Fruit fly (Drosophila melanogaster) whole organism, embryonic: ENCODE results near the gene Obp93a.

Experiments used
- Adf1 ChIP-seq: fragments of 200-800 bp; sonication (Bioruptor generic); IDR thresholded peaks from 2 replicates; pipeline ENCODE4 v1.3.6; 2022; ENCODE audit warnings: missing biosample characterization, missing genetic modification characterization
- CG10267 ChIP-seq: fragments of 200-800 bp; sonication (Bioruptor generic); optimal IDR thresholded peaks from 2 replicates; lab custom pipeline; 2018; ENCODE audit warnings: missing biosample characterization, mild to moderate bottlenecking, missing genetic modification characterization, moderate library complexity
- CG10274 ChIP-seq: fragments of 200-800 bp; sonication (Bioruptor generic); optimal IDR thresholded peaks from 3 replicates; lab custom pipeline; 2017; ENCODE audit warnings: missing biosample characterization, mild to moderate bottlenecking, missing genetic modification characterization
- CG11247 ChIP-seq: fragments of 200-800 bp; sonication (Bioruptor generic); IDR thresholded peaks from 2 replicates; pipeline ENCODE4 v1.3.6; 2022; ENCODE audit warnings: missing biosample characterization, missing genetic modification characterization
- CG12155 ChIP-seq: fragments of 200-800 bp; sonication (Bioruptor generic); optimal IDR thresholded peaks from 3 replicates; lab custom pipeline; 2016; ENCODE audit warnings: missing biosample characterization, missing genetic modification characterization
- CG13894 ChIP-seq: fragments of 200-800 bp; sonication (Bioruptor generic); optimal IDR thresholded peaks from 3 replicates; lab custom pipeline; 2018; ENCODE audit warnings: missing biosample characterization, mild to moderate bottlenecking, missing genetic modification characterization, moderate library complexity
- CG15479 ChIP-seq: fragments of 200-800 bp; sonication (Bioruptor generic); optimal IDR thresholded peaks from 3 replicates; lab custom pipeline; 2019; ENCODE audit warnings: missing biosample characterization, mild to moderate bottlenecking, missing genetic modification characterization, moderate library complexity
- CG15601 ChIP-seq: fragments of 200-800 bp; sonication (Bioruptor generic); optimal IDR thresholded peaks from 3 replicates; lab custom pipeline; 2019; ENCODE audit warnings: missing biosample characterization, mild to moderate bottlenecking, missing genetic modification characterization, moderate library complexity
- CG16815 ChIP-seq: fragments of 200-800 bp; sonication (Bioruptor generic); optimal IDR thresholded peaks from 3 replicates; lab custom pipeline; 2017; ENCODE audit warnings: missing biosample characterization, mild to moderate bottlenecking, missing genetic modification characterization
- CG17186 ChIP-seq: fragments of 200-800 bp; sonication (Bioruptor generic); optimal IDR thresholded peaks from 3 replicates; lab custom pipeline; 2017; ENCODE audit warnings: missing biosample characterization, missing genetic modification reagents, missing genetic modification characterization
- CG17359 ChIP-seq: fragments of 200-800 bp; sonication (Bioruptor generic); optimal IDR thresholded peaks from 3 replicates; lab custom pipeline; 2018; ENCODE audit warnings: missing biosample characterization, mild to moderate bottlenecking, missing genetic modification characterization, moderate library complexity
- CG17829 ChIP-seq: fragments of 200-800 bp; optimal IDR thresholded peaks from 2 replicates; lab custom pipeline; 2019; ENCODE audit warnings: missing biosample characterization, mild to moderate bottlenecking, missing genetic modification characterization, moderate library complexity
- CG18764 ChIP-seq: fragments of 200-800 bp; sonication (Bioruptor generic); optimal IDR thresholded peaks from 3 replicates; lab custom pipeline; 2016; ENCODE audit warnings: missing biosample characterization, missing genetic modification characterization
- CG2712 ChIP-seq: fragments of 200-800 bp; optimal IDR thresholded peaks from 3 replicates; lab custom pipeline; 2019; ENCODE audit warnings: missing biosample characterization, mild to moderate bottlenecking, missing genetic modification characterization, moderate library complexity
- CG3065 ChIP-seq: fragments of 200-800 bp; sonication (Bioruptor generic); optimal IDR thresholded peaks from 2 replicates; lab custom pipeline; 2016; ENCODE audit warnings: missing biosample characterization, missing genetic modification characterization
- CG3407 ChIP-seq: fragments of 200-800 bp; sonication (Bioruptor generic); optimal IDR thresholded peaks from 2 replicates; lab custom pipeline; 2018; ENCODE audit warnings: missing biosample characterization, mild to moderate bottlenecking, missing genetic modification characterization
- CG6175 ChIP-seq: fragments of 200-800 bp; sonication (Bioruptor generic); IDR thresholded peaks from 3 replicates; pipeline ENCODE4 v1.3.6; 2022; ENCODE audit warnings: missing biosample characterization, missing genetic modification characterization
- CG7372 ChIP-seq: fragments of 200-800 bp; sonication (Bioruptor generic); IDR thresholded peaks from 2 replicates; pipeline ENCODE4 v1.3.6; 2022; ENCODE audit warnings: missing biosample characterization, missing genetic modification characterization
- CG8089 ChIP-seq: fragments of 200-800 bp; sonication (Bioruptor generic); optimal IDR thresholded peaks from 3 replicates; lab custom pipeline; 2016; ENCODE audit warnings: missing biosample characterization, missing genetic modification characterization
- CG8359 ChIP-seq: fragments of 200-800 bp; sonication (Bioruptor generic); optimal IDR thresholded peaks from 2 replicates; lab custom pipeline; 2017; ENCODE audit warnings: missing biosample characterization, mild to moderate bottlenecking, missing genetic modification characterization, borderline replicate concordance
- CG8388 ChIP-seq: fragments of 200-800 bp; sonication (Bioruptor generic); optimal IDR thresholded peaks from 2 replicates; lab custom pipeline; 2019; ENCODE audit warnings: missing biosample characterization, mild to moderate bottlenecking, missing genetic modification characterization, moderate library complexity
- CG8924 ChIP-seq: fragments of 200-800 bp; optimal IDR thresholded peaks from 3 replicates; lab custom pipeline; 2019; ENCODE audit warnings: missing biosample characterization, mild to moderate bottlenecking, missing genetic modification characterization, moderate library complexity
- CG9437 ChIP-seq: fragments of 200-800 bp; sonication (Bioruptor generic); optimal IDR thresholded peaks from 2 replicates; lab custom pipeline; 2018; ENCODE audit warnings: missing biosample characterization, mild to moderate bottlenecking, missing genetic modification characterization
- CoRest ChIP-seq: fragments of 200-800 bp; sonication (Bioruptor generic); optimal IDR thresholded peaks from 3 replicates; lab custom pipeline; 2018; ENCODE audit warnings: missing biosample characterization, mild to moderate bottlenecking, missing genetic modification characterization, moderate library complexity
- Fer1 ChIP-seq: fragments of 200-800 bp; sonication (Bioruptor generic); optimal IDR thresholded peaks from 2 replicates; lab custom pipeline; 2017; ENCODE audit warnings: missing biosample characterization, mild to moderate bottlenecking, missing genetic modification characterization
- Fer3 ChIP-seq: fragments of 200-800 bp; sonication (Bioruptor generic); optimal IDR thresholded peaks from 2 replicates; lab custom pipeline; 2018; ENCODE audit warnings: missing biosample characterization, mild to moderate bottlenecking, missing genetic modification characterization, moderate library complexity
- H15 ChIP-seq: fragments of 200-800 bp; sonication (Bioruptor generic); IDR thresholded peaks from 3 replicates; pipeline ENCODE4 v1.3.6; 2022; ENCODE audit warnings: missing biosample characterization, missing genetic modification characterization
- Jarid2 ChIP-seq: fragments of 200-800 bp; sonication (Bioruptor generic); optimal IDR thresholded peaks from 3 replicates; lab custom pipeline; 2017; ENCODE audit warnings: mild to moderate bottlenecking, missing biosample characterization, missing genetic modification reagents, missing genetic modification characterization
- Oaz ChIP-seq: fragments of 200-800 bp; sonication (Bioruptor generic); IDR thresholded peaks from 2 replicates; pipeline ENCODE4 v1.3.6; 2022; ENCODE audit warnings: missing biosample characterization, missing genetic modification characterization
- Sox100B ChIP-seq: fragments of 200-800 bp; sonication (Bioruptor generic); optimal IDR thresholded peaks from 3 replicates; lab custom pipeline; 2018; ENCODE audit warnings: missing biosample characterization, mild to moderate bottlenecking, missing genetic modification characterization
- Stat92E ChIP-seq, 3 experiments: fragments of >200 bp in 2 of 3; fragments of 200-800 bp in 1 of 3; sonication (Bioruptor generic) in 1 of 3; optimal IDR thresholded peaks; 2 replicates each; lab custom pipeline; 2017 to 2019; ENCODE audit warnings: missing biosample characterization in 3 of 3, missing genetic modification characterization in 3 of 3, mild to moderate bottlenecking in 1 of 3, moderate library complexity in 1 of 3
- abd-A ChIP-seq: fragments of 200-800 bp; sonication (Bioruptor generic); optimal IDR thresholded peaks from 3 replicates; lab custom pipeline; 2019; ENCODE audit warnings: missing biosample characterization, mild to moderate bottlenecking, missing genetic modification characterization, moderate library complexity
- az2 ChIP-seq: fragments of 200-800 bp; sonication (Bioruptor generic); optimal IDR thresholded peaks from 3 replicates; lab custom pipeline; 2016; ENCODE audit warnings: missing biosample characterization, missing genetic modification characterization
- bbx ChIP-seq: fragments of 200-800 bp; sonication (Bioruptor generic); IDR thresholded peaks from 2 replicates; pipeline ENCODE4 v1.3.6; 2022; ENCODE audit warnings: missing biosample characterization, missing genetic modification characterization; ENCODE audit not compliant: partially characterized antibody
- chm ChIP-seq: fragments of 200-800 bp; sonication (Bioruptor generic); IDR thresholded peaks from 2 replicates; pipeline ENCODE4 v1.3.6; 2022; ENCODE audit warnings: missing biosample characterization, missing genetic modification characterization
- disco-r ChIP-seq: fragments of 200-800 bp; sonication (Bioruptor generic); optimal IDR thresholded peaks from 2 replicates; lab custom pipeline; 2016; ENCODE audit warnings: missing biosample characterization, missing genetic modification characterization
- fd102C ChIP-seq: fragments of 200-800 bp; sonication (Bioruptor generic); optimal IDR thresholded peaks from 2 replicates; lab custom pipeline; 2018; ENCODE audit warnings: missing biosample characterization, mild to moderate bottlenecking, missing genetic modification characterization, moderate library complexity
- fu2 ChIP-seq: fragments of 200-800 bp; sonication (Bioruptor generic); optimal IDR thresholded peaks from 2 replicates; lab custom pipeline; 2016; ENCODE audit warnings: missing biosample characterization, missing genetic modification characterization
- gt ChIP-seq: fragments of 200-800 bp; sonication (Bioruptor generic); IDR thresholded peaks from 2 replicates; pipeline ENCODE4 v1.3.6; 2022; ENCODE audit warnings: missing biosample characterization, missing genetic modification characterization
- kni ChIP-seq: fragments of 200-800 bp; sonication (Bioruptor generic); optimal IDR thresholded peaks from 3 replicates; lab custom pipeline; 2017; ENCODE audit warnings: mild to moderate bottlenecking, missing biosample characterization, missing genetic modification reagents, missing genetic modification characterization
- mld ChIP-seq: fragments of 200-800 bp; sonication (Bioruptor generic); IDR thresholded peaks from 3 replicates; pipeline ENCODE4 v1.3.6; 2022; ENCODE audit warnings: missing biosample characterization, missing genetic modification characterization; ENCODE audit not compliant: partially characterized antibody
- nau ChIP-seq: fragments of 200-800 bp; sonication (Bioruptor generic); optimal IDR thresholded peaks from 3 replicates; lab custom pipeline; 2017; ENCODE audit warnings: missing biosample characterization, mild to moderate bottlenecking, missing genetic modification characterization, missing genetic modification reagents
- pan ChIP-seq, 4 experiments: fragments of >200 bp in 3 of 4; fragments of 200-800 bp in 1 of 4; sonication (Bioruptor generic) in 1 of 4; optimal IDR thresholded peaks in 3 of 4; IDR thresholded peaks in 1 of 4; 2 replicates each; pipeline versions ENCODE4 v1.3.6 to Lab custom; 2017 to 2022; ENCODE audit warnings: missing biosample characterization in 2 of 4, missing genetic modification characterization in 2 of 4, mixed read lengths in 1 of 4
- salm ChIP-seq: fragments of 200-800 bp; sonication (Bioruptor generic); optimal IDR thresholded peaks from 2 replicates; lab custom pipeline; 2018; ENCODE audit warnings: missing biosample characterization, mild to moderate bottlenecking, missing genetic modification characterization
- tio ChIP-seq: fragments of 200-800 bp; sonication (Bioruptor generic); optimal IDR thresholded peaks from 2 replicates; lab custom pipeline; 2017; ENCODE audit warnings: missing biosample characterization, missing genetic modification characterization, inconsistent platforms
- tll ChIP-seq, 2 experiments: fragments of 200-800 bp in 1 of 2; fragments of >200 bp in 1 of 2; sonication (Bioruptor generic) in 1 of 2; optimal IDR thresholded peaks; 2 replicates each; lab custom pipeline; 2017 to 2019; ENCODE audit warnings: missing biosample characterization in 2 of 2, missing genetic modification characterization in 2 of 2, mild to moderate bottlenecking in 1 of 2, moderate library complexity in 1 of 2
- wdn ChIP-seq: fragments of 200-800 bp; sonication (Bioruptor generic); IDR thresholded peaks from 2 replicates; pipeline ENCODE4 v1.3.6; 2022; ENCODE audit warnings: missing biosample characterization, missing genetic modification characterization

Gene Obp93a

DNA sequence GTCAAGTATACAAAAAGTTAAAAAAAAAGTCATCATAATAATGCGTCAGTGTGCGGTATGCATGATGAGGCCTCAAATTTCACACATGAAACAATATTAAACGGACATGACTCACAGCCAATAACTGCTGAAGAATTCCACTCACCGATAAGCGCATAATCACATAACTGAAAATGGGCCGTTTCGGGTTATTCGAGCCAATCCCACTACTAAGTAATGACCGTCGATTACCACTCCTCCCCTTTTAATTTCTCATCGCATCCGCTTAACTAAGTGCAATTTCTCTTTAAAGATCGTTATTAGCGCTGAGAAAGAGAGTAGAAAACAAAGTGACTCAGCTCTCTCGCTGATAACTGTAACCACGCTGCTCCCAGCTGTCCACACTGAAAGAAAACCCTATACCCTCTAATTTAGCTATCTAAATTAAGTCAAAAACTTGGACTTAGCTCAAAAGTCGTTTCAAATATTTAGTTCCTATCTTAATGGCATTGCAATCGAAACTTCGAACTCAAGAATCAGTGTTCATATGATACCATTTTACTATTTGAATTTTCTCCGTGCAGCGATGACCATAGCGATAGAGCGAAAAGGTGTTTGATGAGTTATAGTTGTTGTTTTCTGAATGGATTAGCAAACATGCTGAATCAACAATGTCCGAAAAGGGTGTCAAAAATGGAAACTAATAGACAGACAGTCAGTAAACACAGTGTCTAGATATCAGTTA is 16.6 kb downstream of the Obp93a start (continued):
- TF ChIP-seq Stat92E (GFP tag; optimal IDR thresholded peaks at IDR 0.05; lab: Kevin White, UChicago), result no peak
- TF ChIP-seq tio (GFP tag; lab: Kevin White, UChicago), result peak; percentile 84
- TF ChIP-seq CG7372 (GFP tag; lab: Robert Waterston, UW), result peak; percentile 69; the same call in 1 of the 2 replicates
- TF ChIP-seq CoRest (tag; lab: Kevin White, UChicago), result peak; percentile 87
- no peak for TF ChIP-seq tll (GFP tag; optimal IDR thresholded peaks at IDR 0.05; lab: Kevin White, UChicago)
- TF ChIP-seq az2, result peak; percentile 82
- peak; percentile 82 for TF ChIP-seq nau (GFP tag; lab: Kevin White, UChicago)
- TF ChIP-seq gt (GFP tag; lab: Robert Waterston, UW), result peak; percentile 44; the same call in 1 of the 2 replicates
- TF ChIP-seq fu2 (GFP tag; lab: Kevin White, UChicago), result peak; percentile 86
- TF ChIP-seq CG17829 (tag; lab: Kevin White, UChicago), result peak; percentile 87
- TF ChIP-seq CG2712 (tag; lab: Kevin White, UChicago), result peak; percentile 93
- TF ChIP-seq CG10274 (GFP tag; lab: Kevin White, UChicago), result peak; percentile 74
- no peak for TF ChIP-seq pan (optimal IDR thresholded peaks at IDR 0.05; lab: Kevin White, UChicago)
- peak in 1 of 2 experiments; percentile 91 for TF ChIP-seq pan (GFP tag; optimal IDR thresholded peaks at IDR 0.05 in 1 of 2, IDR thresholded peaks at IDR 0.05 in 1 of 2)
- TF ChIP-seq CG11247 (GFP tag; lab: Robert Waterston, UW), result peak; percentile 81
- TF ChIP-seq CG10267 (tag; lab: Kevin White, UChicago), result peak; percentile 57
- peak; percentile 76 for TF ChIP-seq CG9437 (GFP tag; lab: Kevin White, UChicago)
- peak; percentile 90 for TF ChIP-seq Fer3
- TF ChIP-seq wdn, result peak; percentile 84
- TF ChIP-seq CG8388 (GFP tag; lab: Kevin White, UChicago), result peak; percentile 89
- TF ChIP-seq Adf1 (GFP tag; lab: Robert Waterston, UW), result no peak; the same call in 1 of the 2 replicates
- TF ChIP-seq chm (GFP tag; lab: Robert Waterston, UW), result peak; percentile 89
- no peak for TF ChIP-seq mld (GFP tag; lab: Robert Waterston, UW)
- TF ChIP-seq fd102C (GFP tag; lab: Kevin White, UChicago), result peak; percentile 78
- peak; percentile 57 for TF ChIP-seq CG8359 (GFP tag; lab: Kevin White, UChicago)
- TF ChIP-seq CG17359 (tag; lab: Kevin White, UChicago), result peak; percentile 89
- no peak for TF ChIP-seq Jarid2 (GFP tag; lab: Kevin White, UChicago)
- peak; percentile 60 for TF ChIP-seq Oaz (GFP tag; lab: Robert Waterston, UW)
- TF ChIP-seq CG13894, result peak; percentile 21
- TF ChIP-seq H15 (GFP tag; lab: Robert Waterston, UW), result peak; percentile 84
- TF ChIP-seq CG12155 (GFP tag; lab: Kevin White, UChicago), result peak; percentile 79
- peak; percentile 90 for TF ChIP-seq CG3407
- TF ChIP-seq CG6175, result peak; percentile 46; the same call in 1 of the 3 replicates
- peak; percentile 90 for TF ChIP-seq CG8924 (tag; lab: Kevin White, UChicago)
- peak; percentile 76 for TF ChIP-seq disco-r
- TF ChIP-seq CG16815 (GFP tag; lab: Kevin White, UChicago), result peak; percentile 45
- TF ChIP-seq CG15601, result peak; percentile 79
- TF ChIP-seq bbx, result no peak
- peak; percentile 88 for TF ChIP-seq Sox100B (GFP tag; lab: Kevin White, UChicago)
- peak; percentile 58 for TF ChIP-seq CG17186 (GFP tag; lab: Kevin White, UChicago)
- TF ChIP-seq abd-A (tag; lab: Kevin White, UChicago), result no peak
- peak; percentile 67 for TF ChIP-seq kni (GFP tag; lab: Kevin White, UChicago)
- TF ChIP-seq CG18764 (GFP tag; lab: Kevin White, UChicago), result peak; percentile 73
- peak; percentile 78 for TF ChIP-seq salm (tag; lab: Kevin White, UChicago)
- peak; percentile 91 for TF ChIP-seq Fer1 (GFP tag; lab: Kevin White, UChicago)
- no peak for TF ChIP-seq CG15479 (GFP tag; lab: Kevin White, UChicago)
- TF ChIP-seq CG8089 (GFP tag; lab: Kevin White, UChicago), result peak; percentile 85
- TF ChIP-seq CG3065 (GFP tag; lab: Kevin White, UChicago), result peak; percentile 78
